Worm (Caenorhabditis elegans): ENCODE results near the gene srx-4.

DNA sequence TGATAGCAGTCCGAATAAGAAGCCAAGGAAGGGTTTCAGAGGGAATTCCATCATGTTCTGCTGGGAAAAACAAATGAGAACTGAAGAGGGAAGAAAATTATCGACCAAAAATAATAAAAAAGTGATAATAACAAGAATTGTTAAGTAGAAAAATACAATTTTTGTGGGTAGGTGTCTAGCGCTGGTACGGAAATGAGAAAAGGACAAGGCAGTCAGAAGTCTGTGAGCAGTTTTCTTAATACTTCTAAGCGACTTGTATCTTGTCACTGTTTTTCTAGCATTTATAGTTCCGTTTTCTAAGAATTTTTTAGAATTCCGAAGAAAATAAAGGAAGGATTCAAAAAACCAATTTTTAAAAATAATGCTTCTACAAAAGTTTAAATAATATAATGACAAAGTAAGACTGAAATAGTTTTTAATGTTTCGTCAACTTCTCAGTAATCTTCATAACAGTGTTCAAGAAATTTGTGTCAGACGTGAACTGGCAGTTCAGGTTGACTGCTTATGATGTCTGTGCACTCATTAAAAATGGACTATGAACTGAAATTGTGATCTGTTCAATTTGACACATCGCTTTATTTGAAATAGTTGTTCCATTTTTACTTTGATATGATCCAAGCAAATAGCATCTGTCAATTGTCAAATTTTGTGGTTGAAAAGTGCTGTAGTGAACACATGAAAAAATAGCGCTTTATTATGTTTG is at the start of gene srx-4:
- TF ChIP-seq ama-1 (optimal IDR thresholded peaks at IDR 0.05) (no peak), tbx-11 (GFP tag; IDR thresholded peaks at IDR 0.05) (no peak), hnd-1 (tag; optimal IDR thresholded peaks at IDR 0.05) (no peak), B0310.2 (tag; optimal IDR thresholded peaks at IDR 0.05) (no peak), ets-7 (tag; optimal IDR thresholded peaks at IDR 0.05) (no peak), ceh-36 (tag; optimal IDR thresholded peaks at IDR 0.05) (no peak), scrt-1 (GFP tag; IDR thresholded peaks at IDR 0.05) (no peak), flt-1 (GFP tag; IDR thresholded peaks at IDR 0.05) (no peak), hmg-4 (GFP tag; optimal IDR thresholded peaks at IDR 0.05) (no peak), tbx-37 (GFP tag; conservative IDR thresholded peaks at IDR 0.05) (no peak), sea-1 (GFP tag; conservative IDR thresholded peaks at IDR 0.05) (no peak), F13C5.2 (tag; optimal IDR thresholded peaks at IDR 0.05) (no peak)

Measured in whole organism, early embryonic.